Worm (Caenorhabditis elegans) whole organism, midembryonic: ENCODE data around the gene xnd-1.

Source experiments
- cog-1 ChIP-seq: sonication (generic microtip); optimal IDR thresholded peaks from 2 replicates; lab custom pipeline; 2016; ENCODE audit warnings: missing genetic modification characterization, missing compliant biosample characterization
- flt-1 ChIP-seq: fragments of 200-800 bp; sonication (Bioruptor generic); IDR thresholded peaks from 2 replicates; pipeline ENCODE4 v1.3.6; 2022; ENCODE audit warnings: missing genetic modification characterization, missing compliant biosample characterization
- med-1 ChIP-seq: sonication (generic microtip); optimal IDR thresholded peaks from 2 replicates; lab custom pipeline; 2017; ENCODE audit warnings: missing genetic modification characterization, mild to moderate bottlenecking, missing compliant biosample characterization, antibody characterized with exemption, missing genetic modification reagents; ENCODE audit not compliant: insufficient read depth
- ref-1 ChIP-seq: fragments of 200-800 bp; sonication (Bioruptor generic); conservative IDR thresholded peaks from 2 replicates; pipeline ENCODE4 v1.3.6; 2022; ENCODE audit warnings: missing genetic modification reagents, missing genetic modification characterization, missing compliant biosample characterization
- tab-1 ChIP-seq: fragments of 200-800 bp; sonication (Bioruptor generic); IDR thresholded peaks from 2 replicates; pipeline ENCODE4 v1.3.6; 2022; ENCODE audit warnings: missing genetic modification characterization, missing compliant biosample characterization

DNA sequence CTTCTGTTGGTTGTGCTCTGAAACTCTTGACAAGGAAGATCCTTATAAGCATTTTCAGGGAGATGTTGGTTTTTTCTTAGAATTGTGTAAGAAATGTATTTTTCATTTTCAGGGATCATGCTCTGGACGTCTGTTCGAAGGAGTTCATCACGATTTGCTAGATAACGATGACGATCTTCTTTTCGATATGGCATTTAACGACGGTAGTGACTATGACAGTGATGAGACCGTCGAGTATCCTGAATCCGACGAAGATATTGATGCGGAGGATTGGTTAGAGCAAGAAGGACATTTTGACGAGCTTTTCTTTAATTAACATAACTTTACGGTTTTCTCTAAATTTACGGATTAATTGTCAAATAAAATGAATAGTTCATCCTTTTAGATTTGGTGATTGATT, 15.5 kb upstream of the xnd-1 start:
- TF ChIP-seq cog-1 (tag; lab: Kevin White, UChicago) = no peak
- no peak for TF ChIP-seq med-1
- no peak for TF ChIP-seq flt-1 (GFP tag; lab: Robert Waterston, UW)
- TF ChIP-seq tab-1 (GFP tag; lab: Robert Waterston, UW) = no peak
- TF ChIP-seq ref-1 (GFP tag; lab: Robert Waterston, UW) = no peak
